Fruit fly (Drosophila melanogaster) whole organism, prepupa: ENCODE results near the gene Atg13.
A peak's percentile ranks its signal among the peaks of the same experiment; 100 is the strongest.

Experiments used
- Blimp-1 ChIP-seq: fragments of 200-800 bp; sonication (Bioruptor generic); optimal IDR thresholded peaks from 3 replicates; lab custom pipeline; 2017; ENCODE audit warnings: missing biosample characterization, missing genetic modification characterization, mild to moderate bottlenecking, moderate library complexity, missing genetic modification reagents
- CG11762 ChIP-seq: fragments of 200-800 bp; sonication (Bioruptor generic); optimal IDR thresholded peaks from 3 replicates; lab custom pipeline; 2016; ENCODE audit warnings: missing biosample characterization, missing genetic modification characterization; ENCODE audit not compliant: insufficient read depth
- CG15336 ChIP-seq: fragments of 200-800 bp; sonication (Bioruptor generic); IDR thresholded peaks from 2 replicates; pipeline ENCODE4 v1.3.6; 2022; ENCODE audit warnings: missing biosample characterization, missing genetic modification characterization
- CG1621 ChIP-seq: fragments of 200-800 bp; sonication (Bioruptor generic); optimal IDR thresholded peaks from 3 replicates; lab custom pipeline; 2018; ENCODE audit warnings: missing biosample characterization, mild to moderate bottlenecking, missing genetic modification characterization
- CG3032 ChIP-seq: fragments of 200-800 bp; optimal IDR thresholded peaks from 2 replicates; lab custom pipeline; 2019; ENCODE audit warnings: missing biosample characterization, mild to moderate bottlenecking, missing genetic modification characterization, moderate library complexity
- CG31627 ChIP-seq: fragments of 200-800 bp; sonication (Bioruptor generic); optimal IDR thresholded peaks from 3 replicates; lab custom pipeline; 2016; ENCODE audit warnings: missing biosample characterization, missing genetic modification characterization
- CG32006 ChIP-seq: fragments of 200-800 bp; sonication (Bioruptor generic); optimal IDR thresholded peaks from 3 replicates; lab custom pipeline; 2017; ENCODE audit warnings: missing biosample characterization, mild to moderate bottlenecking, missing genetic modification characterization
- CG6163 ChIP-seq: fragments of 200-800 bp; sonication (Bioruptor generic); IDR thresholded peaks from 3 replicates; pipeline ENCODE4 v1.3.6; 2022; ENCODE audit warnings: missing biosample characterization, missing genetic modification characterization
- CG6276 ChIP-seq: fragments of 200-800 bp; sonication (Bioruptor generic); optimal IDR thresholded peaks from 2 replicates; lab custom pipeline; 2017; ENCODE audit warnings: missing biosample characterization, mild to moderate bottlenecking, missing genetic modification characterization
- CG6808 ChIP-seq: fragments of 200-800 bp; sonication (Bioruptor generic); optimal IDR thresholded peaks from 3 replicates; lab custom pipeline; 2017; ENCODE audit warnings: missing biosample characterization, missing genetic modification characterization, mild to moderate bottlenecking, moderate library complexity, missing genetic modification reagents
- CG6854 ChIP-seq: fragments of 200-800 bp; sonication (Bioruptor generic); optimal IDR thresholded peaks from 2 replicates; lab custom pipeline; 2017; ENCODE audit warnings: missing biosample characterization, mild to moderate bottlenecking, missing genetic modification characterization
- CG7368 ChIP-seq: fragments of 200-800 bp; sonication (Bioruptor generic); optimal IDR thresholded peaks from 3 replicates; lab custom pipeline; 2016; ENCODE audit warnings: missing biosample characterization, missing genetic modification characterization
- CG8119 ChIP-seq: fragments of 200-800 bp; sonication (Bioruptor generic); IDR thresholded peaks from 3 replicates; pipeline ENCODE4 v1.3.6; 2022; ENCODE audit warnings: missing biosample characterization, missing genetic modification characterization
- CG8319 ChIP-seq: fragments of 200-800 bp; sonication (Bioruptor generic); optimal IDR thresholded peaks from 3 replicates; lab custom pipeline; 2016; ENCODE audit warnings: missing biosample characterization, missing genetic modification characterization
- CG8632 ChIP-seq: fragments of 200-800 bp; sonication (Bioruptor generic); optimal IDR thresholded peaks from 3 replicates; lab custom pipeline; 2016; ENCODE audit warnings: missing biosample characterization, missing genetic modification characterization
- CG9139 ChIP-seq: fragments of 200-800 bp; sonication (Bioruptor generic); optimal IDR thresholded peaks from 3 replicates; lab custom pipeline; 2017; ENCODE audit warnings: missing biosample characterization, mild to moderate bottlenecking, missing genetic modification characterization
- Eip78C ChIP-seq: fragments of 200-800 bp; sonication (Bioruptor generic); peaks from one replicate; lab custom pipeline; 2016; ENCODE audit warnings: missing biosample characterization, missing genetic modification characterization
- Ets96B ChIP-seq: fragments of 200-800 bp; optimal IDR thresholded peaks from 2 replicates; lab custom pipeline; 2019; ENCODE audit warnings: missing biosample characterization, mild to moderate bottlenecking, missing genetic modification characterization, moderate library complexity
- Gug ChIP-seq: fragments of 200-800 bp; sonication (Bioruptor generic); IDR thresholded peaks from 2 replicates; pipeline ENCODE4 v1.3.6; 2022; ENCODE audit warnings: missing biosample characterization, missing genetic modification characterization
- Hr4 ChIP-seq: fragments of 200-800 bp; sonication (Bioruptor generic); optimal IDR thresholded peaks from 3 replicates; lab custom pipeline; 2016; ENCODE audit warnings: missing biosample characterization, missing genetic modification characterization
- Lpt ChIP-seq: fragments of 200-800 bp; sonication (Bioruptor generic); optimal IDR thresholded peaks from 3 replicates; lab custom pipeline; 2016; ENCODE audit warnings: missing biosample characterization, missing genetic modification characterization
- Sox102F ChIP-seq: fragments of 200-800 bp; sonication (Bioruptor generic); optimal IDR thresholded peaks from 2 replicates; lab custom pipeline; 2016; ENCODE audit warnings: missing biosample characterization, mild to moderate bottlenecking, missing genetic modification characterization
- Sox14 ChIP-seq: fragments of 200-800 bp; sonication (Bioruptor generic); optimal IDR thresholded peaks from 3 replicates; lab custom pipeline; 2016; ENCODE audit warnings: missing biosample characterization, missing genetic modification characterization
- achi ChIP-seq: fragments of 200-800 bp; sonication (Bioruptor generic); optimal IDR thresholded peaks from 3 replicates; lab custom pipeline; 2016; ENCODE audit warnings: missing biosample characterization, missing genetic modification characterization
- cyc ChIP-seq: fragments of 200-800 bp; sonication (Bioruptor generic); optimal IDR thresholded peaks from 3 replicates; lab custom pipeline; 2016; ENCODE audit warnings: missing biosample characterization, missing genetic modification characterization
- dsx ChIP-seq: fragments of 200-800 bp; optimal IDR thresholded peaks from 3 replicates; lab custom pipeline; 2019; ENCODE audit warnings: missing biosample characterization, mild to moderate bottlenecking, missing genetic modification characterization, moderate library complexity; ENCODE audit not compliant: poor library complexity, severe bottlenecking
- esn ChIP-seq: fragments of 200-800 bp; sonication (Bioruptor generic); optimal IDR thresholded peaks from 2 replicates; lab custom pipeline; 2016; ENCODE audit warnings: missing biosample characterization, mild to moderate bottlenecking, missing genetic modification characterization, moderate library complexity
- fd59A ChIP-seq: fragments of 200-800 bp; sonication (Bioruptor generic); optimal IDR thresholded peaks from 2 replicates; lab custom pipeline; 2017; ENCODE audit warnings: missing biosample characterization, mild to moderate bottlenecking, missing genetic modification characterization, missing genetic modification reagents
- fd85E ChIP-seq: fragments of 200-800 bp; sonication (Bioruptor generic); optimal IDR thresholded peaks from 3 replicates; lab custom pipeline; 2016; ENCODE audit warnings: missing biosample characterization, missing genetic modification characterization
- fkh ChIP-seq: fragments of 200-800 bp; sonication (Bioruptor generic); optimal IDR thresholded peaks from 3 replicates; lab custom pipeline; 2017; ENCODE audit warnings: missing biosample characterization, mild to moderate bottlenecking, missing genetic modification characterization, moderate library complexity
- lz ChIP-seq: fragments of 200-800 bp; sonication (Bioruptor generic); optimal IDR thresholded peaks from 3 replicates; lab custom pipeline; 2016; ENCODE audit warnings: missing biosample characterization, missing genetic modification characterization
- pdm3 ChIP-seq: fragments of 200-800 bp; sonication (Bioruptor generic); optimal IDR thresholded peaks from 3 replicates; lab custom pipeline; 2016; ENCODE audit warnings: missing biosample characterization, missing genetic modification characterization
- salr ChIP-seq, 2 experiments: fragments of 200-800 bp; sonication (Bioruptor generic); optimal IDR thresholded peaks; 3 replicates each; lab custom pipeline; 2016 to 2018; ENCODE audit warnings: missing biosample characterization in 2 of 2, missing genetic modification characterization in 2 of 2, mild to moderate bottlenecking in 1 of 2
- ss ChIP-seq, 2 experiments: fragments of 200-800 bp; sonication (Bioruptor generic); optimal IDR thresholded peaks; 2 replicates in 1 of 2; 3 replicates in 1 of 2; lab custom pipeline; 2017 to 2018; ENCODE audit warnings: mild to moderate bottlenecking in 2 of 2, missing biosample characterization in 2 of 2, missing genetic modification characterization in 2 of 2, moderate library complexity in 1 of 2
- topi ChIP-seq: fragments of 200-800 bp; sonication (Bioruptor generic); optimal IDR thresholded peaks from 3 replicates; lab custom pipeline; 2016; ENCODE audit warnings: missing biosample characterization, missing genetic modification characterization

The Atg13 gene

dm6 chr3R:8349449-8350115 is at the start of gene Atg13:
Atg13 (plus strand) TSS chr3R:8349815.
- TF ChIP-seq CG32006 (GFP tag; lab: Kevin White, UChicago) (no peak), CG8319 (peak; percentile 83), CG9139 (GFP tag; lab: Kevin White, UChicago) (peak; percentile 88), Ets96B (tag; lab: Kevin White, UChicago) (peak; percentile 46), CG1621 (tag; lab: Kevin White, UChicago) (peak; percentile 72), salr (GFP tag; optimal IDR thresholded peaks at IDR 0.05; lab: Kevin White, UChicago) (peak; percentile 17 to 41), Lpt (peak; percentile 60), Gug (GFP tag; lab: Robert Waterston, UW) (0 out of 2 replicates have a peak, but pooled peaks have one; percentile 36), ss (GFP tag; optimal IDR thresholded peaks at IDR 0.05; lab: Kevin White, UChicago) (peak; percentile 90 to 94), CG3032 (peak; percentile 33), Eip78C (peak; percentile 64), CG8632 (GFP tag; lab: Kevin White, UChicago) (no peak), esn (GFP tag; lab: Kevin White, UChicago) (peak; percentile 32), dsx (GFP tag; lab: Kevin White, UChicago) (no peak), CG6276 (GFP tag; lab: Kevin White, UChicago) (peak; percentile 94), Hr4 (GFP tag; lab: Kevin White, UChicago) (no peak), CG31627 (GFP tag; lab: Kevin White, UChicago) (peak; percentile 33), cyc (peak; percentile 17), CG11762 (peak; percentile 25), Blimp-1 (GFP tag; lab: Kevin White, UChicago) (peak; percentile 26), CG8119 (GFP tag; lab: Robert Waterston, UW) (peak; percentile 89), lz (GFP tag; lab: Kevin White, UChicago) (peak; percentile 40), CG6808 (peak; percentile 92), fd85E (GFP tag; lab: Kevin White, UChicago) (no peak), CG6163 (GFP tag; lab: Robert Waterston, UW) (peak; percentile 72), fd59A (no peak), CG15336 (GFP tag; lab: Robert Waterston, UW) (peak; percentile 78), CG6854 (GFP tag; lab: Kevin White, UChicago) (peak; percentile 86), Sox14 (GFP tag; lab: Kevin White, UChicago) (peak; percentile 78), achi (GFP tag; lab: Kevin White, UChicago) (no peak)

DNA sequence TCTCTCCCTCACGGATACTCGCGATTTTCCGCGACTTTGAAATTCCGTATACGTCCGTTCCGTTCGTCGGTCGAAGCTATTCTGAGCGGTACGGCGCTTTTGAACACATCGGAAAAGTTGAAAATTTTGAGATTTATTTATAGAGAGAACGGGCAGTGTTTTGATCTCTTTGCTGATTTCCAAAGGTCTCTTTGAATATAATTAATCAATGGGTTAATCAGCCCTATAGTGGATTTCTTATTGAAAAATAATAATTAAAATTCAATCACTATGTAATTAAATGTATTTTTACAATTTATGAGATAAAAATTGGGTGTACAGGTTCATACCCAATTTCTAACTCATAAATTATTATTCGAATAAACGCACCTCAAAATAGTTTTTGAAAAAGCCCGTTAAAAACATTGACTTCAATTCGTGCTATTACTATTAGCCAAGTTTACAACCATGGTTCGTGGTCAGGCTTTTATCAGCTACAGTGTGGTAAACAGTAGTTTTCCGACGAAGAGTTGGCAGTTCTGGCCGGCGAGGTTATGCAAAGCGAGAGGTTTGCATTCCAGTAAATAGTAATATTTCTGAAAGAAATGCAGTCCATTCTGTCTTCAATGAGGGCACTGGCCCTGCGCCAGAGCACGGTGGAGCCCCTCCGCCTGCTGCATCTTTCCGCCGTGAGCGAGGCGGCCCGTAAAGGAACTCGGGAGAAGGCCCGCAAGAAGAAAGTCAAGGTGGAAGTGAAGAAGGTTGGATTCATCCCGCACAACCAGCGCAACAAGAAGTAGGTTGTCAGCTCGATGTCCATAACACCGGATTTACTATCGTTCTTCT is 48.5 kb upstream of the Atg13 start, which contains the start of the genes CG9626 and mRpL1:
CG9626 (minus strand) TSS at position 51 of the 825 bp plus-strand sequence.
mRpL1 (plus strand) TSS at position 513 of the 825 bp plus-strand sequence.
- TF ChIP-seq Hr4 (GFP tag; lab: Kevin White, UChicago) (no peak), Sox102F (GFP tag; lab: Kevin White, UChicago) (no peak), CG3032 (no peak), CG8319 (no peak), ss (GFP tag; optimal IDR thresholded peaks at IDR 0.05; lab: Kevin White, UChicago) (no peak), CG7368 (GFP tag; lab: Kevin White, UChicago) (no peak), fkh (GFP tag; lab: Kevin White, UChicago) (no peak), pdm3 (GFP tag; lab: Kevin White, UChicago) (no peak), topi (GFP tag; lab: Kevin White, UChicago) (no peak), Blimp-1 (GFP tag; lab: Kevin White, UChicago) (no peak), Ets96B (tag; lab: Kevin White, UChicago) (no peak)
